Worm (Caenorhabditis elegans): ENCODE data around the gene D2096.7.

ce11 chrIV:8384737-8385136 is 7.3 kb upstream of the D2096.7 start:
- TF ChIP-seq fos-1 (tag; optimal IDR thresholded peaks at IDR 0.05) (no peak), F49E8.2 (tag; optimal IDR thresholded peaks at IDR 0.05; ENCODE audit: borderline replicate concordance) (no peak), zfp-2 (tag; optimal IDR thresholded peaks at IDR 0.05) (no peak), pha-4 (GFP tag; IDR thresholded peaks at IDR 0.05) (no peak), pha-4 (tag; optimal IDR thresholded peaks at IDR 0.05) (no peak), daf-19 (GFP tag; conservative IDR thresholded peaks at IDR 0.05) (no peak), ctbp-1 (GFP tag; IDR thresholded peaks at IDR 0.05) (no peak), F44E2.7 (GFP tag; IDR thresholded peaks at IDR 0.05) (no peak), nhr-6 (tag; optimal IDR thresholded peaks at IDR 0.05) (no peak), aly-2 (tag; optimal IDR thresholded peaks at IDR 0.05) (no peak), ces-1 (GFP tag; optimal IDR thresholded peaks at IDR 0.05) (no peak), aha-1 (tag) (no peak), cey-2 (tag; optimal IDR thresholded peaks at IDR 0.05; ENCODE audit: borderline replicate concordance, insufficient read depth) (no peak), unc-62 (GFP tag; optimal IDR thresholded peaks at IDR 0.05 in 1 of 2) (peak in 1 of 2 experiments; percentile 94), unc-62 (tag; optimal IDR thresholded peaks at IDR 0.05) (no peak)
